Worm (Caenorhabditis elegans) whole organism, L1 larva: Measurements from ENCODE around the gene cyn-4.

ENCODE experiments used
- C04F5.9 ChIP-seq: sonication (generic microtip); optimal IDR thresholded peaks from 2 replicates; lab custom pipeline; 2016; ENCODE audit warnings: missing genetic modification characterization, missing compliant biosample characterization
- C16A3.4 ChIP-seq: fragments of 150-350 bp; optimal IDR thresholded peaks from 2 replicates; lab custom pipeline; 2014; ENCODE audit warnings: missing biosample characterization, missing genetic modification characterization
- F16B12.6 ChIP-seq: fragments of 150-350 bp; optimal IDR thresholded peaks from 2 replicates; lab custom pipeline; 2014; ENCODE audit warnings: missing biosample characterization, missing genetic modification characterization
- alr-1 ChIP-seq: fragments of 200-800 bp; sonication (Bioruptor generic); optimal IDR thresholded peaks from 2 replicates; lab custom pipeline; 2018; ENCODE audit warnings: borderline replicate concordance, mild to moderate bottlenecking, missing genetic modification characterization, missing compliant biosample characterization
- aly-2 ChIP-seq: fragments of 150-350 bp; optimal IDR thresholded peaks from 2 replicates; lab custom pipeline; 2014; ENCODE audit warnings: missing biosample characterization, missing genetic modification characterization
- blmp-1 ChIP-seq: fragments of 150-350 bp; optimal IDR thresholded peaks from 2 replicates; lab custom pipeline; 2014; ENCODE audit warnings: missing biosample characterization, missing genetic modification characterization
- ceh-82 ChIP-seq, 3 experiments: fragments of 150-350 bp in 1 of 3; sonication (generic microtip) in 2 of 3; optimal IDR thresholded peaks; 2 replicates each; lab custom pipeline; 2014 to 2017; ENCODE audit warnings: missing biosample characterization in 3 of 3, missing genetic modification characterization in 3 of 3
- ces-1 ChIP-seq: fragments of 150-350 bp; optimal IDR thresholded peaks from 2 replicates; lab custom pipeline; 2014; ENCODE audit warnings: missing biosample characterization, missing genetic modification reagents, missing genetic modification characterization
- dpl-1 ChIP-seq, 3 experiments: fragments of 150-350 bp in 2 of 3; sonication (generic microtip) in 1 of 3; optimal IDR thresholded peaks; 2 replicates each; lab custom pipeline; 2014 to 2017; ENCODE audit warnings: missing biosample characterization in 3 of 3, missing genetic modification characterization in 3 of 3, missing genetic modification reagents in 3 of 3
- dsc-1 ChIP-seq: sonication (generic microtip); optimal IDR thresholded peaks from 2 replicates; lab custom pipeline; 2016; ENCODE audit warnings: mild to moderate bottlenecking, missing genetic modification characterization, missing compliant biosample characterization
- efl-1 ChIP-seq, 4 experiments: fragments of 150-350 bp; optimal IDR thresholded peaks in 3 of 4; peaks in 1 of 4; 1 replicate in 1 of 4; 2 replicates in 3 of 4; lab custom pipeline; 2014; ENCODE audit warnings: missing biosample characterization in 2 of 4, missing genetic modification characterization in 2 of 4, missing genetic modification reagents in 2 of 4
- elt-3 ChIP-seq, 6 experiments: fragments of 150-350 bp in 1 of 6; sonication (generic microtip); optimal IDR thresholded peaks; 2 replicates each; lab custom pipeline; 2017 to 2018; ENCODE audit warnings: missing biosample characterization in 6 of 6, missing genetic modification characterization in 6 of 6, inconsistent platforms in 1 of 6
- ets-5 ChIP-seq: fragments of 200-800 bp; sonication (Bioruptor generic); IDR thresholded peaks from 2 replicates; pipeline ENCODE4 v1.3.6; 2022; ENCODE audit warnings: missing genetic modification characterization, missing compliant biosample characterization
- fkh-10 ChIP-seq: sonication (generic microtip); optimal IDR thresholded peaks from 2 replicates; lab custom pipeline; 2017; ENCODE audit warnings: missing biosample characterization, missing genetic modification reagents, missing genetic modification characterization
- fos-1 ChIP-seq: fragments of 150-350 bp; optimal IDR thresholded peaks from 2 replicates; lab custom pipeline; 2014; ENCODE audit warnings: missing biosample characterization, missing genetic modification characterization
- hlh-17 ChIP-seq: fragments of 200-800 bp; sonication (Bioruptor generic); optimal IDR thresholded peaks from 2 replicates; lab custom pipeline; 2018; ENCODE audit warnings: missing genetic modification characterization, mild to moderate bottlenecking, missing compliant biosample characterization, moderate library complexity, borderline replicate concordance
- hlh-4 ChIP-seq: sonication (generic microtip); optimal IDR thresholded peaks from 2 replicates; lab custom pipeline; 2016; ENCODE audit warnings: mild to moderate bottlenecking, missing genetic modification characterization, missing compliant biosample characterization
- irx-1 ChIP-seq: sonication (generic microtip); optimal IDR thresholded peaks from 2 replicates; lab custom pipeline; 2016; ENCODE audit warnings: missing genetic modification characterization, missing compliant biosample characterization
- isw-1 ChIP-seq: fragments of 200-800 bp; sonication (Bioruptor generic); IDR thresholded peaks from 2 replicates; pipeline ENCODE4 v1.3.6; 2022; ENCODE audit warnings: missing genetic modification characterization, missing compliant biosample characterization
- jun-1 ChIP-seq: fragments of 150-350 bp; optimal IDR thresholded peaks from 2 replicates; lab custom pipeline; 2014; ENCODE audit warnings: missing biosample characterization, missing genetic modification reagents, missing genetic modification characterization
- lin-13 ChIP-seq: fragments of 150-350 bp; optimal IDR thresholded peaks from 2 replicates; lab custom pipeline; 2014; ENCODE audit warnings: missing biosample characterization, missing genetic modification reagents, missing genetic modification characterization
- lin-14 ChIP-seq: fragments of 200-800 bp; sonication (Bioruptor generic); optimal IDR thresholded peaks from 2 replicates; lab custom pipeline; 2018; ENCODE audit warnings: mild to moderate bottlenecking, missing genetic modification characterization, moderate library complexity, missing compliant biosample characterization
- lin-15B ChIP-seq: fragments of 150-350 bp; sonication (generic microtip); optimal IDR thresholded peaks from 3 replicates; lab custom pipeline; 2014; ENCODE audit warnings: missing biosample characterization, missing genetic modification characterization
- lin-35 ChIP-seq, 2 experiments: fragments of 150-350 bp; optimal IDR thresholded peaks; 2 replicates each; lab custom pipeline; 2014; ENCODE audit warnings: missing biosample characterization in 2 of 2, missing genetic modification characterization in 2 of 2, missing genetic modification reagents in 2 of 2
- lir-3 ChIP-seq: sonication (generic microtip); optimal IDR thresholded peaks from 2 replicates; lab custom pipeline; 2016; ENCODE audit warnings: mild to moderate bottlenecking, missing genetic modification characterization, moderate library complexity, missing compliant biosample characterization; ENCODE audit not compliant: poor library complexity
- lsy-2 ChIP-seq, 2 experiments: fragments of 150-350 bp; optimal IDR thresholded peaks; 2 replicates each; lab custom pipeline; 2014; ENCODE audit warnings: missing biosample characterization in 2 of 2, missing genetic modification characterization in 2 of 2
- mdl-1 ChIP-seq, 2 experiments: fragments of 150-350 bp; optimal IDR thresholded peaks; 2 replicates each; lab custom pipeline; 2014 to 2017; ENCODE audit warnings: missing biosample characterization in 2 of 2, missing genetic modification characterization in 2 of 2, inconsistent platforms in 1 of 2
- mep-1 ChIP-seq: fragments of 150-350 bp; optimal IDR thresholded peaks from 2 replicates; lab custom pipeline; 2014; ENCODE audit warnings: missing biosample characterization, missing genetic modification characterization
- nhr-11 ChIP-seq: fragments of 150-350 bp; optimal IDR thresholded peaks from 2 replicates; lab custom pipeline; 2014; ENCODE audit warnings: missing biosample characterization, missing genetic modification characterization
- nhr-19 ChIP-seq: fragments of 200-800 bp; sonication (Bioruptor generic); conservative IDR thresholded peaks from 2 replicates; pipeline ENCODE4 v1.3.6; 2022; ENCODE audit warnings: missing genetic modification characterization, missing compliant biosample characterization
- nhr-20 ChIP-seq: sonication (generic microtip); optimal IDR thresholded peaks from 2 replicates; lab custom pipeline; 2016; ENCODE audit warnings: mild to moderate bottlenecking, missing genetic modification characterization, missing compliant biosample characterization
- nhr-28 ChIP-seq: fragments of 150-350 bp; optimal IDR thresholded peaks from 2 replicates; lab custom pipeline; 2014; ENCODE audit warnings: missing biosample characterization, missing genetic modification characterization
- nhr-47 ChIP-seq: sonication (generic microtip); optimal IDR thresholded peaks from 2 replicates; lab custom pipeline; 2016; ENCODE audit warnings: mild to moderate bottlenecking, missing genetic modification characterization, moderate library complexity, missing compliant biosample characterization
- nhr-71 ChIP-seq: sonication (generic microtip); optimal IDR thresholded peaks from 2 replicates; lab custom pipeline; 2016; ENCODE audit warnings: mild to moderate bottlenecking, missing genetic modification characterization, moderate library complexity, missing compliant biosample characterization
- nhr-85 ChIP-seq: sonication (generic microtip); peaks from one replicate; lab custom pipeline; 2016; ENCODE audit warnings: missing genetic modification characterization, inconsistent platforms, missing compliant biosample characterization
- nhr-90 ChIP-seq: sonication (generic microtip); optimal IDR thresholded peaks from 2 replicates; lab custom pipeline; 2016; ENCODE audit warnings: mild to moderate bottlenecking, missing genetic modification characterization, missing compliant biosample characterization; ENCODE audit not compliant: poor library complexity
- pax-3 ChIP-seq: fragments of 200-800 bp; sonication (Bioruptor generic); optimal IDR thresholded peaks from 2 replicates; lab custom pipeline; 2018; ENCODE audit warnings: mild to moderate bottlenecking, missing genetic modification characterization, moderate library complexity, missing compliant biosample characterization
- rnt-1 ChIP-seq: sonication (generic microtip); optimal IDR thresholded peaks from 2 replicates; lab custom pipeline; 2016; ENCODE audit warnings: mild to moderate bottlenecking, missing genetic modification characterization, moderate library complexity, missing compliant biosample characterization
- skn-1 ChIP-seq: fragments of 150-350 bp; optimal IDR thresholded peaks from 2 replicates; lab custom pipeline; 2014; ENCODE audit warnings: missing biosample characterization, missing genetic modification characterization
- snpc-4 ChIP-seq: fragments of 150-350 bp; optimal IDR thresholded peaks from 2 replicates; lab custom pipeline; 2014; ENCODE audit warnings: missing biosample characterization, missing genetic modification characterization
- snu-23 ChIP-seq: sonication (generic microtip); optimal IDR thresholded peaks from 2 replicates; lab custom pipeline; 2016; ENCODE audit warnings: missing genetic modification characterization, missing compliant biosample characterization
- sptf-1 ChIP-seq: fragments of 150-350 bp; optimal IDR thresholded peaks from 2 replicates; lab custom pipeline; 2014; ENCODE audit warnings: missing biosample characterization, missing genetic modification characterization
- swsn-7 ChIP-seq: sonication (generic microtip); optimal IDR thresholded peaks from 2 replicates; lab custom pipeline; 2016; ENCODE audit warnings: missing genetic modification characterization, missing compliant biosample characterization
- tbx-2 ChIP-seq: sonication (generic microtip); optimal IDR thresholded peaks from 2 replicates; lab custom pipeline; 2016; ENCODE audit warnings: missing genetic modification characterization, missing compliant biosample characterization
- unc-130 ChIP-seq: fragments of 150-350 bp; optimal IDR thresholded peaks from 2 replicates; lab custom pipeline; 2017; ENCODE audit warnings: missing biosample characterization, missing genetic modification characterization, inconsistent platforms
- unc-62 ChIP-seq: fragments of 150-350 bp; optimal IDR thresholded peaks from 2 replicates; lab custom pipeline; 2014; ENCODE audit warnings: missing biosample characterization, missing genetic modification reagents, missing genetic modification characterization
- unc-86 ChIP-seq: sonication (generic microtip); optimal IDR thresholded peaks from 2 replicates; lab custom pipeline; 2016; ENCODE audit warnings: missing genetic modification characterization, missing compliant biosample characterization
- unc-98 ChIP-seq: fragments of 200-800 bp; sonication (Bioruptor generic); IDR thresholded peaks from 2 replicates; pipeline ENCODE4 v1.3.6; 2022; ENCODE audit warnings: missing genetic modification characterization, missing compliant biosample characterization
- xbp-1 ChIP-seq: sonication (generic microtip); optimal IDR thresholded peaks from 2 replicates; lab custom pipeline; 2016; ENCODE audit warnings: missing genetic modification characterization, missing compliant biosample characterization

cyn-4 gene

ce11 chrII:10829081-10829480, 43.3 kb downstream of the cyn-4 start, which contains the start of gene VM106R.1:
Gene VM106R.1 (minus strand): TSS chrII:10829181.
- TF ChIP-seq unc-86 (tag; lab: Kevin White, UChicago) (peak; percentile 41), fkh-10 (no peak), nhr-71 (tag; lab: Kevin White, UChicago) (peak; percentile 14), nhr-47 (tag; lab: Kevin White, UChicago) (peak; percentile 28), pax-3 (tag; lab: Kevin White, UChicago) (no peak), nhr-11 (no peak), unc-62 (no peak), hlh-4 (tag; lab: Kevin White, UChicago) (no peak), alr-1 (tag; lab: Kevin White, UChicago) (no peak), nhr-28 (no peak), lin-14 (peak; percentile 47), unc-130 (tag; lab: Kevin White, UChicago) (no peak), jun-1 (no peak), lin-35 (GFP tag; optimal IDR thresholded peaks at IDR 0.05; lab: Kevin White, UChicago) (no peak), snpc-4 (tag; lab: Kevin White, UChicago) (no peak)

- TF ChIP-seq skn-1 (peak; percentile 25), tbx-2 (tag; lab: Kevin White, UChicago) (peak; percentile 44), mdl-1 (tag; optimal IDR thresholded peaks at IDR 0.05; lab: Kevin White, UChicago) (peak in 1 of 2 experiments; percentile 35), nhr-19 (peak; percentile 37; the same call in 1 of the 2 replicates), lin-15B (tag; lab: Kevin White, UChicago) (peak; percentile 47), mep-1 (peak; percentile 86), unc-130 (tag; lab: Kevin White, UChicago) (peak; percentile 74), xbp-1 (peak; percentile 47), nhr-90 (tag; lab: Kevin White, UChicago) (peak; percentile 18), irx-1 (peak; percentile 9), fos-1 (peak; percentile 0), lin-14 (peak; percentile 42), C04F5.9 (tag; lab: Kevin White, UChicago) (peak; percentile 78), C16A3.4 (tag; lab: Kevin White, UChicago) (peak; percentile 55), ceh-82 (tag; optimal IDR thresholded peaks at IDR 0.05; lab: Kevin White, UChicago) (peak; percentile 49 to 60 (median 50)), rnt-1 (tag; lab: Kevin White, UChicago) (peak; percentile 80), unc-98 (GFP tag; lab: Robert Waterston, UW) (no peak), swsn-7 (peak; percentile 52), nhr-85 (tag; lab: Kevin White, UChicago) (peak; percentile 70), ets-5 (GFP tag; lab: Robert Waterston, UW) (no peak), isw-1 (GFP tag; lab: Robert Waterston, UW) (no peak), hlh-17 (GFP tag; lab: Kevin White, UChicago) (no peak), unc-86 (tag; lab: Kevin White, UChicago) (peak; percentile 24), blmp-1 (peak; percentile 53), nhr-47 (tag; lab: Kevin White, UChicago) (peak; percentile 75), aly-2 (tag; lab: Kevin White, UChicago) (peak; percentile 36), sptf-1 (tag; lab: Kevin White, UChicago) (no peak), F16B12.6 (tag; lab: Kevin White, UChicago) (peak; percentile 98), dsc-1 (tag; lab: Kevin White, UChicago) (peak; percentile 50), nhr-71 (tag; lab: Kevin White, UChicago) (peak; percentile 73), lir-3 (no peak), snpc-4 (tag; lab: Kevin White, UChicago) (peak; percentile 35), nhr-11 (no peak), snu-23 (GFP tag; lab: Kevin White, UChicago) (peak; percentile 72), ces-1 (GFP tag; lab: Kevin White, UChicago) (no peak), dpl-1 (GFP tag; optimal IDR thresholded peaks at IDR 0.05; lab: Kevin White, UChicago) (peak; percentile 84 to 89 (median 89)), nhr-20 (tag; lab: Kevin White, UChicago) (peak; percentile 46), fkh-10 (no peak), elt-3 (tag; optimal IDR thresholded peaks at IDR 0.05; lab: Kevin White, UChicago) (peak in 1 of 6 experiments; percentile 15), lin-13 (GFP tag; lab: Kevin White, UChicago) (peak; percentile 49), lin-35 (GFP tag; optimal IDR thresholded peaks at IDR 0.05; lab: Kevin White, UChicago) (peak; percentile 79 to 92), efl-1 (optimal IDR thresholded peaks at IDR 0.05; lab: Kevin White, UChicago) (peak; percentile 80 to 89), efl-1 (GFP tag; optimal IDR thresholded peaks at IDR 0.05 in 1 of 2; lab: Kevin White, UChicago) (peak; percentile 86 to 98), lsy-2 (tag; optimal IDR thresholded peaks at IDR 0.05; lab: Kevin White, UChicago) (peak; percentile 79 to 82)
These were observed 48.4 kb downstream of the cyn-4 start, which contains the start of the genes R06F6.12 and mix-1 for ce11 chrII:10824046-10824445. Gene R06F6.12 (minus strand): TSS chrII:10824081. Gene mix-1 (plus strand): TSS chrII:10824246.
